Fruit fly (Drosophila melanogaster) whole organism, wandering third instar larva: ENCODE measurements around the gene CG33281.

Source experiments
- Abd-B ChIP-seq: fragments of >200 bp; optimal IDR thresholded peaks from 2 replicates; lab custom pipeline; 2017; ENCODE audit warnings: missing biosample characterization, missing genetic modification characterization
- CG9705 ChIP-seq: fragments of 200-800 bp; sonication (Bioruptor generic); optimal IDR thresholded peaks from 2 replicates; lab custom pipeline; 2018; ENCODE audit warnings: missing biosample characterization, mild to moderate bottlenecking, missing genetic modification characterization
- CrebA ChIP-seq: fragments of 200-800 bp; sonication (Bioruptor generic); optimal IDR thresholded peaks from 2 replicates; lab custom pipeline; 2016; ENCODE audit warnings: missing biosample characterization, mild to moderate bottlenecking, missing genetic modification characterization, borderline replicate concordance
- Dfd ChIP-seq: fragments of >200 bp; optimal IDR thresholded peaks from 2 replicates; lab custom pipeline; 2017; ENCODE audit warnings: missing biosample characterization, missing genetic modification characterization
- Dif ChIP-seq: fragments of 200-275, 200-300 bp; sonication (Bioruptor generic); optimal IDR thresholded peaks from 2 replicates; lab custom pipeline; 2018; ENCODE audit warnings: missing biosample characterization, missing genetic modification characterization; ENCODE audit not compliant: partially characterized antibody
- GATAd ChIP-seq: sonication (Bioruptor generic); optimal IDR thresholded peaks from 2 replicates; lab custom pipeline; 2016; ENCODE audit warnings: missing biosample characterization, missing genetic modification characterization
- HLH106 ChIP-seq: fragments of 200-800 bp; optimal IDR thresholded peaks from 3 replicates; lab custom pipeline; 2019; ENCODE audit warnings: missing biosample characterization, mild to moderate bottlenecking, missing genetic modification characterization, moderate library complexity
- Hr78 ChIP-seq: fragments of >200 bp; optimal IDR thresholded peaks from 2 replicates; lab custom pipeline; 2017; ENCODE audit warnings: missing biosample characterization, missing genetic modification characterization
- Hr83 ChIP-seq: fragments of 200-300 bp; sonication (Bioruptor generic); optimal IDR thresholded peaks from 2 replicates; lab custom pipeline; 2016; ENCODE audit warnings: missing biosample characterization, mild to moderate bottlenecking, missing genetic modification characterization, moderate library complexity; ENCODE audit not compliant: poor library complexity, severe bottlenecking
- Myc ChIP-seq: fragments of >200 bp; optimal IDR thresholded peaks from 2 replicates; lab custom pipeline; 2017
- N ChIP-seq: fragments of >200 bp; optimal IDR thresholded peaks from 2 replicates; lab custom pipeline; 2018; ENCODE audit warnings: missing biosample characterization, missing external identifiers, missing genetic modification characterization
- OdsH ChIP-seq: fragments of 200-800 bp; sonication (Bioruptor generic); optimal IDR thresholded peaks from 2 replicates; lab custom pipeline; 2016; ENCODE audit warnings: missing biosample characterization, mild to moderate bottlenecking, missing genetic modification characterization
- Rel ChIP-seq, 2 experiments: fragments of 200-800 bp; sonication (Bioruptor generic) in 1 of 2; optimal IDR thresholded peaks; 2 replicates in 1 of 2; 3 replicates in 1 of 2; lab custom pipeline; 2016 to 2019; ENCODE audit warnings: mild to moderate bottlenecking in 2 of 2, missing biosample characterization in 2 of 2, missing genetic modification characterization in 2 of 2, moderate library complexity in 1 of 2
- Vsx2 ChIP-seq: fragments of 200-300, 225-300 bp; sonication (Bioruptor generic); optimal IDR thresholded peaks from 2 replicates; lab custom pipeline; 2018; ENCODE audit warnings: missing biosample characterization, missing genetic modification characterization; ENCODE audit not compliant: partially characterized antibody
- dl ChIP-seq, 2 experiments: fragments of 175-275, 200-275 bp in 1 of 2; fragments of 200-275 bp in 1 of 2; sonication (Bioruptor generic); optimal IDR thresholded peaks; lab custom pipeline; 2018; ENCODE audit warnings: mild to moderate bottlenecking in 2 of 2, missing biosample characterization in 2 of 2, missing genetic modification characterization in 2 of 2, moderate library complexity in 2 of 2; ENCODE audit not compliant: partially characterized antibody in 2 of 2, insufficient read depth in 1 of 2
- dmrt93B ChIP-seq: fragments of 200-800 bp; sonication (Bioruptor generic); optimal IDR thresholded peaks from 2 replicates; lab custom pipeline; 2018; ENCODE audit warnings: missing biosample characterization, mild to moderate bottlenecking, missing genetic modification characterization
- dsf ChIP-seq: sonication (Bioruptor generic); optimal IDR thresholded peaks from 2 replicates; lab custom pipeline; 2016; ENCODE audit warnings: missing biosample characterization, missing genetic modification characterization, borderline replicate concordance
- foxo ChIP-seq, 2 experiments: fragments of 200-800 bp; sonication (Bioruptor generic); optimal IDR thresholded peaks; 2 replicates in 1 of 2; 3 replicates in 1 of 2; lab custom pipeline; 2016 to 2017; ENCODE audit warnings: missing biosample characterization in 2 of 2, missing genetic modification characterization in 2 of 2
- fru ChIP-seq: fragments of 200-800 bp; sonication (Bioruptor generic); optimal IDR thresholded peaks from 3 replicates; lab custom pipeline; 2016; ENCODE audit warnings: missing biosample characterization, mild to moderate bottlenecking, missing genetic modification characterization
- h ChIP-seq: fragments of 200-800 bp; sonication (Bioruptor generic); optimal IDR thresholded peaks from 3 replicates; lab custom pipeline; 2016; ENCODE audit warnings: missing biosample characterization, mild to moderate bottlenecking, missing genetic modification characterization
- jim ChIP-seq: fragments of 175-275, 200-325 bp; sonication (Bioruptor generic); optimal IDR thresholded peaks from 2 replicates; lab custom pipeline; 2016; ENCODE audit warnings: missing biosample characterization, mild to moderate bottlenecking, missing genetic modification characterization
- lola ChIP-seq: fragments of >200 bp; optimal IDR thresholded peaks from 2 replicates; lab custom pipeline; 2017; ENCODE audit warnings: missing biosample characterization, missing genetic modification characterization
- pan ChIP-seq: fragments of >200 bp; optimal IDR thresholded peaks from 2 replicates; lab custom pipeline; 2017
- sage ChIP-seq: fragments of 200-800 bp; sonication (Bioruptor generic); optimal IDR thresholded peaks from 2 replicates; lab custom pipeline; 2016; ENCODE audit warnings: missing biosample characterization, mild to moderate bottlenecking, missing genetic modification characterization
- tai ChIP-seq: sonication (Bioruptor generic); optimal IDR thresholded peaks from 2 replicates; lab custom pipeline; 2016; ENCODE audit warnings: missing biosample characterization, missing genetic modification characterization
- usp ChIP-seq: fragments of >200 bp; optimal IDR thresholded peaks from 2 replicates; lab custom pipeline; 2017; ENCODE audit warnings: missing biosample characterization, missing genetic modification characterization

CG33281 gene

DNA sequence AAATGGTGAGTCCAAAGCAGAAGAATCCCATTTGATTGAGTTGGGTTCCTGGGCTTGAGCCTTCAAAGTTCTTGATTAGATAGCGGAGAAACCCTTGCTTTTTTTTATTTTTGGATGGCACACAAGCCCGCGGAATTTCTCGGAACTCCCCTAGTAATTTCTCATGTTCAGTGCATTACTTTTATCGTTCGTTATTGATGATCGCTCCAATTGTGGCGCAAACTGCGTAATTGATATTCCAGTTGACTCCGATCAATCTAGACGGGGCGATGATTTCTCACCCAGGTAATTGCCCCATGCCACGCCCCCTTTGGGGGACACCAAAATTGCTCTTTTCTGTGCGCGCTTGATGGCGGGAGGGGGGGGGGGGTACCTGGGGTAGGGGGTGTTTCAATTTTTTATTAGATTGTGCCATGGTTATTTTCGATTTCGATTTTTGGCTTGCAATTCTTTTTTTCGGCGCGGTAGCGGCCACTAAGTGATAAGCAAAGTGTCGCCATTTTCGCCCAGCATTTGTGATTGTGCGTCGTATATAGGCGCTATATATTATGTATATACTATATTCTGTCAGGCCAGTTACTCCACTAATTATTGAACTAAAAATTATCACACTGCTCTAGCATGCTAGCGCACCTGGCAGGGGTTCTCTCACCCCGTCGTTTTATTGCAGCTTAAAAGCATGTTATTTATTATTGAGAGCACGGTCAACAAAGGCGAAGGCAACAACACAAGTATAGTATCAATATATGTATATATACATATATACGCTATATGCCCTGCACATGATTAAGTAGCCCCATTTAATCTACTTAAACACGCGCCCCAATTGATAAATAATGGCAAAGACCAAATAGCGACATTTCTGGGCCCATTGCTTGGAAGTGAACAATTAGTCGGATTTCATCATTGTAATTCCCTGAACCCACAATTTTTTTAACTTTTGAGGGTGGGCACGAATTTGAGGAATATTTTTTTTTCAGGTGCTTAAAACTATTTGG is 18.9 kb upstream of the CG33281 start:
- peak; percentile 35 for TF ChIP-seq CrebA (GFP tag; lab: Kevin White, UChicago)
- TF ChIP-seq Rel (GFP tag; optimal IDR thresholded peaks at IDR 0.05; lab: Kevin White, UChicago): no peak
- TF ChIP-seq Rel (tag; optimal IDR thresholded peaks at IDR 0.05; lab: Kevin White, UChicago): peak; percentile 94
- TF ChIP-seq OdsH: peak; percentile 26
- TF ChIP-seq tai (GFP tag; lab: Kevin White, UChicago): no peak
- TF ChIP-seq fru (GFP tag; lab: Kevin White, UChicago): peak; percentile 16

DNA sequence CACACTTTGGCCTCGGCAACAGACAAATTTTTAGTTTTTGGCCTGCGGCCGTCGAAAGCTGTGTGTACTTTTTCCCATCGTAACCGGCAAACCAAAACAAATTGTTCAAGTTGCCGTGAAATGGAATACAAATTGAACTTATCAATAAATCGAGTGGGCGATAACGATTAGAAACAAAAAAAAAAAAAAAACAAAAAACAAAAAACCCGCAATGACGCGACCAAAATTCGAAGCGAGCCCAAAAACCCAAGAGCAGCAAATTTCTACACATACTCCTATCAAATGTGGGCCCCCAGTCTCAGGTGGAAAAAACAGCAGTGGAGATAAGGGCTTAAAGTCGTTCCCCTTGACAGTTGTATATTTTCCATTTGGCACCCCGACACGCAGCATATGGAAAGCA is 16.8 kb upstream of the CG33281 start:
- TF ChIP-seq CrebA (GFP tag; lab: Kevin White, UChicago) (peak; percentile 26), dl (GFP tag; optimal IDR thresholded peaks at IDR 0.05; lab: Kevin White, UChicago; ENCODE audit: insufficient read depth in 1 of 2, partially characterized antibody in 2 of 2) (no peak), Rel (GFP tag; optimal IDR thresholded peaks at IDR 0.05; lab: Kevin White, UChicago) (no peak), Rel (tag; optimal IDR thresholded peaks at IDR 0.05; lab: Kevin White, UChicago) (peak; percentile 63), h (GFP tag; lab: Kevin White, UChicago) (peak; percentile 18)

DNA sequence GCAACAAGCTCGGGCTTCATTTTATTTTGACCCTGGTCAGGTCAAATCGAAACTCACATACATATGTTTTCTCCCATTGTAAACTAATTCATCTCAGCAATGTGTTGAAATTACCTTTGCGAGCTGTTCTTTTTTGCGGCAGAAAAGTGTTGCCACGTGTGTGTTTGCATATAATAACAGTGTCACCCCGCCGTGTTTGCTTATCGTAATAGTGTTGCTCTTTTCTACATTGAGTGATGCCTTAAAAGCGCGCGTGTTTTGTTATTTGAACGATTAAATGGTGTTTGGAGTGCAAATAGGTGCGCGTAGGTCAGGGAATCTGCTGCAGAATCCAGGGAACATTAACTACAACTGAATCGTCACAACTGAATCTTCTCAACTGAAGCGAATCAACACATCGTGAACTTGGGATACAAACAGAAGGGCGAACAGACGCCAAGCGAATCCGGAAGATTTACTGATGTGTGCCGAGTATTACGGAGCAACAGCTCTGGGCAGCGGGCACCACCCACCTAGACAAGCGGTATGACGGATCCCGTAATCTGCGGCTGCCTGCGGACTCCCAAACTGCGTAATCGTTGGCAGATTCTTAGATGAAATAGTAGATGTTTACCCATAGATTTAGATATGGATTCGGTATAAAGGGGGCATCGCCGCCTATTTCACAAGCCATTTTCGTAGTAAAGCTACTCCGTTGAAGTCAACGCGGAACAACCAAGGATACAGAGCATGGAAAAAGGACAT is 15.3 kb upstream of the CG33281 start, which contains the start of gene CG15406:
Gene CG15406, plus strand, starts transcription at position 694 of the 744 bp plus-strand sequence.
- TF ChIP-seq foxo (GFP tag; optimal IDR thresholded peaks at IDR 0.05; lab: Kevin White, UChicago): no peak
- no peak for TF ChIP-seq CrebA (GFP tag; lab: Kevin White, UChicago)
- no peak for TF ChIP-seq Vsx2 (GFP tag; lab: Kevin White, UChicago)
- TF ChIP-seq lola (GFP tag; lab: Kevin White, UChicago): no peak
- no peak for TF ChIP-seq dsf
- no peak for TF ChIP-seq Hr78
- no peak for TF ChIP-seq jim (GFP tag; lab: Kevin White, UChicago)

DNA sequence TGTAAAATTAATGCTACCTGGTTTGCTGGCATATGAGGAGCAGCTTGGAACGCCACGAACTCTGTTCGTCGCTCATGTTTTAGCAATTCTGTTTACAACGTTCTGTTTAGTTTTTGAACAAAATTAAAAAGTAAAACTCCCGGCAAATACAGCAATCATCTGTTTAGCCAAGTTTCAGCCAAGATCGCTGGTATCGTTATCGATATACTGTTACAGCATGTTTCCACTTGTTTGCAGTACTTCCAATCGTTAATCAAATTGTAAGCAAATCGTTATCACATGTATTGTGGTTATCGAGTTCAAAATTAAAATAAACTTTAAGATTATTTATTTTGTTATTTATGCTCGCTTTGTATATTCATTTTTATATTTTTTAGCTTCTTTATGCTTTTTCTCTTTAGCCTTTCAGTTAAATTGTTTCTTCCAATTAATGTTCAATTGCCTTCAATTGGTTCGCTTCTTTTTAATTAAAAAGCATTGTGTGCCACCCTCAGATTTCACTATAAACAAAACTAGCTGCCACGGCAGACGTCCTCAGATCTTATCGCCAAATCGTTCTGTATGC is 4.2 kb upstream of the CG33281 start, which contains the start of the genes Fign and CG8837:
Gene Fign, minus strand, starts transcription at position 142 of the 565 bp plus-strand sequence.
Gene CG8837, plus strand, starts transcription at position 515 of the 565 bp plus-strand sequence.
- TF ChIP-seq N (GFP tag; lab: Kevin White, UChicago) (peak; percentile 80), Rel (GFP tag; optimal IDR thresholded peaks at IDR 0.05; lab: Kevin White, UChicago) (no peak), Rel (tag; optimal IDR thresholded peaks at IDR 0.05; lab: Kevin White, UChicago) (peak; percentile 90), dl (GFP tag; optimal IDR thresholded peaks at IDR 0.05; lab: Kevin White, UChicago; ENCODE audit: insufficient read depth in 1 of 2, partially characterized antibody in 2 of 2) (no peak), sage (GFP tag; lab: Kevin White, UChicago) (no peak), h (GFP tag; lab: Kevin White, UChicago) (no peak), lola (GFP tag; lab: Kevin White, UChicago) (no peak), Vsx2 (GFP tag; lab: Kevin White, UChicago) (no peak)

DNA sequence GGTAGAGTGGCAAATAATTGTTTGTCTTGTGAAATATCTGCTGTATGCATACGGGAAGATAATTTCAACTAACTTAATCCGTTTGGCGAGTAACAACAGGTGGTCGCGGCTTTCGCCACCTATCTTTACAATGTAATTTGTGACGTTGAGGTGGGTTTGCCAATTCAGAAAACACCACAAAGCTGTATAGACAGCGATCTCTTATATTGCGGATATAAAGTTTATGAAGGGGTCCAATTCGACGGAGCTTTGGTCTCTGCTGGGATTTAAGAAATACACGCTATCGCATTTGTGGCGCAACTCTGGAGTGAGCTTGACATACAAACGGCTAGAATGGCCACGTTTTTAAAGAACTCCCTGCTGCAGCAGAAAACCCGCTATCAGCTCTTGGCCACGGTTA is 3.6 kb downstream of the CG33281 start, which contains the start of gene CG33282:
Gene CG33282, plus strand, starts transcription at position 301 of the 400 bp plus-strand sequence.
- TF ChIP-seq dmrt93B (GFP tag; lab: Kevin White, UChicago): no peak
- TF ChIP-seq Myc (lab: Kevin White, UChicago): no peak
- no peak for TF ChIP-seq tai (GFP tag; lab: Kevin White, UChicago)
- no peak for TF ChIP-seq Dif
- no peak for TF ChIP-seq Hr83
- no peak for TF ChIP-seq CG9705 (GFP tag; lab: Kevin White, UChicago)
- TF ChIP-seq Vsx2 (GFP tag; lab: Kevin White, UChicago): no peak
- TF ChIP-seq Hr78: no peak
- TF ChIP-seq usp (GFP tag; lab: Kevin White, UChicago): no peak
- no peak for TF ChIP-seq pan (lab: Kevin White, UChicago)
- TF ChIP-seq dl (GFP tag; optimal IDR thresholded peaks at IDR 0.05; lab: Kevin White, UChicago; ENCODE audit: insufficient read depth in 1 of 2, partially characterized antibody in 2 of 2): no peak
- no peak for TF ChIP-seq Dfd (GFP tag; lab: Kevin White, UChicago)
- no peak for TF ChIP-seq GATAd (GFP tag; lab: Kevin White, UChicago)
- TF ChIP-seq HLH106 (tag; lab: Kevin White, UChicago): no peak
- no peak for TF ChIP-seq Abd-B
- no peak for TF ChIP-seq jim (GFP tag; lab: Kevin White, UChicago)
